Fruit fly (Drosophila melanogaster): Measurements from ENCODE around the gene CG17261.

CG17261 gene

DNA sequence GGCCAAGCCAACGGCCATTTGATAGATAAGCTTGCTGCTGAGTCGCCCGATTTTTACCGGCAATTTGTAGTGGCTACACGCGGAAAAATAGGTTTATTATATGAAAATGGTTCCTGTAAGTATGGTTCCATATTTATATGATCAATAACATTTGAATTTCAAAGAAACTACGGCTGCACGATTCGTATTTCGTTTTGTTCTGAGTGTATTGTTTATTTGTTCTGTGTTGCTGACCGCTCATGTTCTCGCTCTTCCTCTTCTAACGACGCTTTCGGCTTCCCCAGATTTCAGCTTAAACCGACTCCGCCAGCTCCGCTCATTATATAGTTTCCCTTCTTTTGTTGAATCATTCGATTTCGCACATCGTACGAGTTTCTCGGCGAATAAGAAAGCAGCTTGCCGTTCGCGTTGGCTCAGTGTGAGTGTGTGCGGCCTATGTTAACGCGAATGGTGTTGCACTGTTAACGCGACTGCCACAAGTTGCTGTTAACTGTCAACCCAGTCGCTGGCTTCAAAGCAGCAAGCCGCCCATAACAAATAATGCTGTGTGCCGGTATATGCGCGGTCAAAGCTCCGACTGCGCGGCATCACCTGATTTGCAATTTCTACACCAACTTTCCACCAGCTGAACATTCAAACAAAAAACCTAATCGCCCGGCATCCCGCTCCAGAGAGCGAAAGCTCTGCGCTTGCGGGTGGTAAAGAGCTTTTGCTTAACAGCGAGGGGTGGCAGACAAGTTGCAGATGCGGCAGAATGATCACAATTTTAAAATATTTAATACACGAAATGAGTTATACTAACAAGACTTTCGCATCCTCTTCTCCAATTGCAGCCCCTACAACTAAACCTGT lies 16.6 kb downstream of the CG17261 start (continued):
- peak; percentile 12 for TF ChIP-seq BtbVII (GFP tag; optimal IDR thresholded peaks at IDR 0.05)
- TF ChIP-seq Lim3 (GFP tag; IDR thresholded peaks at IDR 0.05), result 0 out of 2 replicates have a peak, but pooled peaks have one; percentile 12
- no peak for TF ChIP-seq dan (GFP tag; IDR thresholded peaks at IDR 0.05)
- TF ChIP-seq CG14667 (GFP tag; IDR thresholded peaks at IDR 0.05), result no peak
- TF ChIP-seq phol (tag; optimal IDR thresholded peaks at IDR 0.05), result no peak
- TF ChIP-seq bsh (GFP tag; optimal IDR thresholded peaks at IDR 0.05), result peak in 1 of 2 experiments; percentile 13
- TF ChIP-seq dmrt99B (tag; optimal IDR thresholded peaks at IDR 0.05), result no peak
- TF ChIP-seq cato (GFP tag; optimal IDR thresholded peaks at IDR 0.05; ENCODE audit: borderline replicate concordance), result no peak
- no peak for TF ChIP-seq Sox100B (GFP tag; optimal IDR thresholded peaks at IDR 0.05)
- TF ChIP-seq btn (GFP tag; optimal IDR thresholded peaks at IDR 0.05), result no peak
- TF ChIP-seq CG8359 (GFP tag; optimal IDR thresholded peaks at IDR 0.05; ENCODE audit: borderline replicate concordance), result no peak
- no peak for TF ChIP-seq ttk (GFP tag; IDR thresholded peaks at IDR 0.05)
- TF ChIP-seq CG5245 (GFP tag; optimal IDR thresholded peaks at IDR 0.05), result no peak
- no peak for TF ChIP-seq ap (GFP tag; IDR thresholded peaks at IDR 0.05)
- peak; percentile 56 for TF ChIP-seq CG30403 (GFP tag; optimal IDR thresholded peaks at IDR 0.05)
- no peak for TF ChIP-seq CG10565 (GFP tag; optimal IDR thresholded peaks at IDR 0.05)
- no peak for TF ChIP-seq CG2116 (GFP tag; optimal IDR thresholded peaks at IDR 0.05)
- peak; percentile 13 for TF ChIP-seq tx (GFP tag; optimal IDR thresholded peaks at IDR 0.05)
- TF ChIP-seq NfI (GFP tag; optimal IDR thresholded peaks at IDR 0.05), result peak; percentile 3
- no peak for TF ChIP-seq nom (GFP tag; optimal IDR thresholded peaks at IDR 0.05)
- TF ChIP-seq CG7839 (tag; optimal IDR thresholded peaks at IDR 0.05), result no peak
- TF ChIP-seq scrt (GFP tag; optimal IDR thresholded peaks at IDR 0.05), result no peak
- no peak for TF ChIP-seq vnd (GFP tag; IDR thresholded peaks at IDR 0.05; ENCODE audit: partially characterized antibody)
- no peak for TF ChIP-seq CG12769 (tag; optimal IDR thresholded peaks at IDR 0.05)
- TF ChIP-seq CG14710 (tag; optimal IDR thresholded peaks at IDR 0.05), result no peak
- TF ChIP-seq ara (GFP tag; IDR thresholded peaks at IDR 0.05), result 0 out of 2 replicates have a peak, but pooled peaks have one; percentile 9
- no peak for TF ChIP-seq CG10654 (GFP tag; optimal IDR thresholded peaks at IDR 0.05)
- TF ChIP-seq gce (GFP tag; IDR thresholded peaks at IDR 0.05), result no peak
- no peak for TF ChIP-seq CG33557 (GFP tag; optimal IDR thresholded peaks at IDR 0.05)
- peak; percentile 39; the same call in 1 of the 2 replicates for TF ChIP-seq CG3847 (GFP tag; IDR thresholded peaks at IDR 0.05)
- peak; percentile 69 for TF ChIP-seq Dip3 (GFP tag; optimal IDR thresholded peaks at IDR 0.05)
- no peak for TF ChIP-seq CG12744 (GFP tag; optimal IDR thresholded peaks at IDR 0.05)
- TF ChIP-seq Hr3 (GFP tag; optimal IDR thresholded peaks at IDR 0.05), result no peak
- TF ChIP-seq CG32772 (GFP tag; IDR thresholded peaks at IDR 0.05), result peak; percentile 14; the same call in 1 of the 2 replicates
- no peak for TF ChIP-seq repo (GFP tag; optimal IDR thresholded peaks at IDR 0.05)
- TF ChIP-seq Rfx (GFP tag; IDR thresholded peaks at IDR 0.05), result peak; percentile 80
- TF ChIP-seq CG10209 (GFP tag; optimal IDR thresholded peaks at IDR 0.05), result peak; percentile 21
- TF ChIP-seq grau (tag; optimal IDR thresholded peaks at IDR 0.05), result peak; percentile 11
- TF ChIP-seq CG31388 (GFP tag; optimal IDR thresholded peaks at IDR 0.05), result no peak
- TF ChIP-seq Myb (GFP tag; optimal IDR thresholded peaks at IDR 0.05), result peak; percentile 61
- TF ChIP-seq lilli (GFP tag; optimal IDR thresholded peaks at IDR 0.05), result peak; percentile 64
- TF ChIP-seq CG10321 (GFP tag; IDR thresholded peaks at IDR 0.05), result no peak
- TF ChIP-seq Gug (GFP tag; IDR thresholded peaks at IDR 0.05), result peak; percentile 20; the same call in 1 of the 4 replicates
- peak; percentile 60 for TF ChIP-seq lmd (GFP tag; IDR thresholded peaks at IDR 0.05)
- no peak for TF ChIP-seq tna (GFP tag; IDR thresholded peaks at IDR 0.05; ENCODE audit: partially characterized antibody)
- TF ChIP-seq unpg (GFP tag; optimal IDR thresholded peaks at IDR 0.05), result no peak
- no peak for TF ChIP-seq esg (GFP tag; conservative IDR thresholded peaks at IDR 0.05)
- peak; percentile 51 for TF ChIP-seq zf30C (GFP tag; optimal IDR thresholded peaks at IDR 0.05)
- TF ChIP-seq sens-2 (GFP tag; IDR thresholded peaks at IDR 0.05), result no peak
